Worm (Caenorhabditis elegans): ENCODE results near the gene F45H10.5.

DNA sequence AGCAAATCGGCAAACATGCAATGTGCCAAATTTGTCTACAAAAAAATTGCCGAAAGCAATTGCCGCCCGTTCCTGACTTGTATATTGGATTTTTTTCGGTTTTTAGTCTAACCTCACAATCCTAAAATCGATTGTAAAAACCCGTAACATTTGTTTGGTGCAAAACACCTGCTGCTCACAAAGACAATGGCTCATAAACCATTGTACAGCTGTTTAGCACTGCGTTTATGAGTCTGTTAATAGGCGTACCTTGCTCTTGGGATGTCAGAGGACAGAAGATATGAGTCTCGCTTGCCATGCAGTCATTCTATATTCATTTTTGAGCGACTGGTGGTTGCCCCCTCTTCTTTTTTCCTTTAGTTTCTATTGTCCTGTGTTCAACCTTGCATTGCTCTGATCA lies 29.6 kb upstream of the F45H10.5 start, which contains the start of gene E01G4.5:
- TF ChIP-seq ccch-3 (GFP tag; optimal IDR thresholded peaks at IDR 0.05), result no peak
- no peak for TF ChIP-seq ama-1 (optimal IDR thresholded peaks at IDR 0.05)
- no peak for TF ChIP-seq ama-1 (GFP tag; optimal IDR thresholded peaks at IDR 0.05)
